Fruit fly (Drosophila melanogaster) whole organism, embryonic: ENCODE results near the gene mof.
A peak's percentile ranks its signal among the peaks of the same experiment; 100 is the strongest.

Experiments used
- Atf6 ChIP-seq: fragments of 200-800 bp; sonication (Bioruptor generic); IDR thresholded peaks from 2 replicates; pipeline ENCODE4 v1.3.6; 2022; ENCODE audit warnings: missing biosample characterization, missing genetic modification characterization
- B-H2 ChIP-seq: fragments of 200-800 bp; sonication (Bioruptor generic); optimal IDR thresholded peaks from 2 replicates; lab custom pipeline; 2018; ENCODE audit warnings: missing biosample characterization, mild to moderate bottlenecking, missing genetic modification characterization
- Blimp-1 ChIP-seq: fragments of 200-800 bp; sonication (Bioruptor generic); optimal IDR thresholded peaks from 3 replicates; lab custom pipeline; 2018; ENCODE audit warnings: missing biosample characterization, missing genetic modification characterization, mild to moderate bottlenecking, moderate library complexity, missing genetic modification reagents
- CG11398 ChIP-seq: fragments of 200-800 bp; sonication (Bioruptor generic); optimal IDR thresholded peaks from 2 replicates; lab custom pipeline; 2016; ENCODE audit warnings: missing biosample characterization, missing genetic modification characterization
- CG14667 ChIP-seq: fragments of 200-800 bp; sonication (Bioruptor generic); IDR thresholded peaks from 2 replicates; pipeline ENCODE4 v1.3.6; 2022; ENCODE audit warnings: missing biosample characterization, missing genetic modification characterization
- CG15269 ChIP-seq: fragments of 200-800 bp; sonication (Bioruptor generic); optimal IDR thresholded peaks from 2 replicates; lab custom pipeline; 2018; ENCODE audit warnings: missing biosample characterization, mild to moderate bottlenecking, missing genetic modification characterization, moderate library complexity
- CG1529 ChIP-seq: fragments of 200-800 bp; sonication (Bioruptor generic); optimal IDR thresholded peaks from 3 replicates; lab custom pipeline; 2018; ENCODE audit warnings: missing biosample characterization, missing genetic modification characterization
- CG16815 ChIP-seq: fragments of 200-800 bp; sonication (Bioruptor generic); optimal IDR thresholded peaks from 3 replicates; lab custom pipeline; 2017; ENCODE audit warnings: missing biosample characterization, mild to moderate bottlenecking, missing genetic modification characterization
- CG16863 ChIP-seq: fragments of 200-800 bp; sonication (Bioruptor generic); optimal IDR thresholded peaks from 3 replicates; lab custom pipeline; 2016; ENCODE audit warnings: missing biosample characterization, missing genetic modification characterization
- CG17328 ChIP-seq: fragments of 200-800 bp; sonication (Bioruptor generic); IDR thresholded peaks from 2 replicates; pipeline ENCODE4 v1.3.6; 2022; ENCODE audit warnings: missing biosample characterization, missing genetic modification characterization
- CG17385 ChIP-seq: fragments of 200-800 bp; sonication (Bioruptor generic); optimal IDR thresholded peaks from 3 replicates; lab custom pipeline; 2018; ENCODE audit warnings: missing biosample characterization, mild to moderate bottlenecking, missing genetic modification characterization
- CG17802 ChIP-seq: fragments of 200-800 bp; sonication (Bioruptor generic); optimal IDR thresholded peaks from 2 replicates; lab custom pipeline; 2018; ENCODE audit warnings: missing biosample characterization, mild to moderate bottlenecking, missing genetic modification characterization, moderate library complexity
- CG18011 ChIP-seq: fragments of 200-800 bp; sonication (Bioruptor generic); optimal IDR thresholded peaks from 2 replicates; lab custom pipeline; 2017; ENCODE audit warnings: missing biosample characterization, missing genetic modification characterization, mild to moderate bottlenecking, moderate library complexity, missing genotype
- CG33213 ChIP-seq: fragments of 200-800 bp; sonication (Bioruptor generic); optimal IDR thresholded peaks from 3 replicates; lab custom pipeline; 2016; ENCODE audit warnings: missing biosample characterization, missing genetic modification characterization
- CG3726 ChIP-seq: fragments of 200-800 bp; sonication (Bioruptor generic); IDR thresholded peaks from 3 replicates; pipeline ENCODE4, ENCODE4 v1.3.6; 2022; ENCODE audit warnings: missing biosample characterization, missing genetic modification characterization
- CG4424 ChIP-seq: fragments of 200-800 bp; sonication (Bioruptor generic); optimal IDR thresholded peaks from 3 replicates; lab custom pipeline; 2016; ENCODE audit warnings: missing biosample characterization, missing genetic modification characterization
- CG4854 ChIP-seq: fragments of 200-800 bp; sonication (Bioruptor generic); optimal IDR thresholded peaks from 2 replicates; lab custom pipeline; 2016; ENCODE audit warnings: missing biosample characterization, missing genetic modification characterization, inconsistent platforms
- CG6272 ChIP-seq: fragments of 200-800 bp; sonication (Bioruptor generic); IDR thresholded peaks from 2 replicates; pipeline ENCODE4 v1.3.6; 2022; ENCODE audit warnings: missing biosample characterization, missing genetic modification characterization
- CG6765 ChIP-seq: fragments of 200-800 bp; sonication (Bioruptor generic); optimal IDR thresholded peaks from 3 replicates; lab custom pipeline; 2017; ENCODE audit warnings: missing biosample characterization, mild to moderate bottlenecking, missing genetic modification characterization
- CG7556 ChIP-seq: fragments of 200-800 bp; sonication (Bioruptor generic); optimal IDR thresholded peaks from 2 replicates; lab custom pipeline; 2017; ENCODE audit warnings: missing biosample characterization, mild to moderate bottlenecking, missing genetic modification characterization
- CkIIα-i1 ChIP-seq: fragments of 200-800 bp; sonication (Bioruptor generic); IDR thresholded peaks from 2 replicates; pipeline ENCODE4 v1.3.6; 2022; ENCODE audit warnings: missing biosample characterization, missing genetic modification characterization
- Dbx ChIP-seq: fragments of 200-800 bp; sonication (Bioruptor generic); IDR thresholded peaks from 3 replicates; pipeline ENCODE4 v1.3.6; 2022; ENCODE audit warnings: missing biosample characterization, missing genetic modification characterization
- Dek ChIP-seq: fragments of 200-800 bp; sonication (Bioruptor generic); optimal IDR thresholded peaks from 3 replicates; lab custom pipeline; 2019; ENCODE audit warnings: missing biosample characterization, mild to moderate bottlenecking, missing genetic modification characterization, moderate library complexity
- Dp ChIP-seq: fragments of 200-800 bp; sonication (Bioruptor generic); optimal IDR thresholded peaks from 2 replicates; lab custom pipeline; 2018; ENCODE audit warnings: missing biosample characterization, mild to moderate bottlenecking, missing genetic modification characterization, moderate library complexity
- HLH3B ChIP-seq: fragments of 200-800 bp; sonication (Bioruptor generic); IDR thresholded peaks from 2 replicates; pipeline ENCODE4 v1.3.6; 2022; ENCODE audit warnings: missing biosample characterization, missing genetic modification characterization
- HLH4C ChIP-seq: fragments of 200-800 bp; sonication (Bioruptor generic); IDR thresholded peaks from 3 replicates; pipeline ENCODE4 v1.3.6; 2022; ENCODE audit warnings: missing biosample characterization, missing genetic modification characterization; ENCODE audit not compliant: partially characterized antibody
- HLHmδ ChIP-seq: fragments of 200-800 bp; sonication (Bioruptor generic); optimal IDR thresholded peaks from 2 replicates; lab custom pipeline; 2018; ENCODE audit warnings: missing biosample characterization, mild to moderate bottlenecking, missing genetic modification characterization, moderate library complexity
- Hmx ChIP-seq: fragments of 200-800 bp; sonication (Bioruptor generic); optimal IDR thresholded peaks from 2 replicates; lab custom pipeline; 2016; ENCODE audit warnings: missing biosample characterization, missing genetic modification characterization
- Med ChIP-seq: fragments of 200-800 bp; sonication (Bioruptor generic); peaks from one replicate; lab custom pipeline; 2016; ENCODE audit warnings: missing biosample characterization, missing genetic modification characterization, mild to moderate bottlenecking, inconsistent platforms, moderate library complexity
- PHDP ChIP-seq: fragments of 200-800 bp; sonication (Bioruptor generic); optimal IDR thresholded peaks from 3 replicates; lab custom pipeline; 2018; ENCODE audit warnings: missing biosample characterization, mild to moderate bottlenecking, missing genetic modification characterization, moderate library complexity
- Pdp1 ChIP-seq, 2 experiments: fragments of 200-800 bp; sonication (Bioruptor generic); optimal IDR thresholded peaks; 3 replicates each; lab custom pipeline; 2016; ENCODE audit warnings: missing biosample characterization in 2 of 2, missing genetic modification characterization in 2 of 2, mild to moderate bottlenecking in 1 of 2, moderate library complexity in 1 of 2
- Poxn ChIP-seq: fragments of 200-800 bp; sonication (Bioruptor generic); IDR thresholded peaks from 2 replicates; pipeline ENCODE4 v1.3.6; 2022; ENCODE audit warnings: missing biosample characterization, missing genetic modification characterization
- Six4 ChIP-seq: fragments of 200-800 bp; sonication (Bioruptor generic); optimal IDR thresholded peaks from 2 replicates; lab custom pipeline; 2016; ENCODE audit warnings: missing biosample characterization, missing genetic modification characterization
- br ChIP-seq: fragments of >200 bp; optimal IDR thresholded peaks from 2 replicates; lab custom pipeline; 2017
- chn ChIP-seq: fragments of 200-800 bp; sonication (Bioruptor generic); optimal IDR thresholded peaks from 2 replicates; lab custom pipeline; 2016; ENCODE audit warnings: missing biosample characterization, missing genetic modification characterization
- crc ChIP-seq: fragments of 200-800 bp; sonication (Bioruptor generic); optimal IDR thresholded peaks from 2 replicates; lab custom pipeline; 2016; ENCODE audit warnings: missing biosample characterization, missing genetic modification characterization
- gcm2 ChIP-seq: fragments of 200-800 bp; sonication (Bioruptor generic); optimal IDR thresholded peaks from 2 replicates; lab custom pipeline; 2016; ENCODE audit warnings: missing biosample characterization, missing genetic modification characterization
- gt ChIP-seq: fragments of 200-800 bp; sonication (Bioruptor generic); IDR thresholded peaks from 2 replicates; pipeline ENCODE4 v1.3.6; 2022; ENCODE audit warnings: missing biosample characterization, missing genetic modification characterization
- lbe ChIP-seq: fragments of 200-800 bp; sonication (Bioruptor generic); optimal IDR thresholded peaks from 2 replicates; lab custom pipeline; 2016; ENCODE audit warnings: missing biosample characterization, mild to moderate bottlenecking, missing genetic modification characterization
- nmo ChIP-seq: fragments of 200-800 bp; sonication (Bioruptor generic); optimal IDR thresholded peaks from 2 replicates; lab custom pipeline; 2018; ENCODE audit warnings: missing biosample characterization, mild to moderate bottlenecking, missing genetic modification characterization, moderate library complexity
- pan ChIP-seq, 4 experiments: fragments of >200 bp in 3 of 4; fragments of 200-800 bp in 1 of 4; sonication (Bioruptor generic) in 1 of 4; optimal IDR thresholded peaks in 3 of 4; IDR thresholded peaks in 1 of 4; 2 replicates each; pipeline versions ENCODE4 v1.3.6 to Lab custom; 2017 to 2022; ENCODE audit warnings: missing biosample characterization in 2 of 4, missing genetic modification characterization in 2 of 4, mixed read lengths in 1 of 4
- pita ChIP-seq: fragments of 200-800 bp; sonication (Bioruptor generic); optimal IDR thresholded peaks from 2 replicates; lab custom pipeline; 2017; ENCODE audit warnings: missing biosample characterization, mild to moderate bottlenecking, missing genetic modification characterization
- pzg ChIP-seq: fragments of 200-800 bp; sonication (Bioruptor generic); optimal IDR thresholded peaks from 3 replicates; lab custom pipeline; 2018; ENCODE audit warnings: missing biosample characterization, mild to moderate bottlenecking, missing genetic modification characterization, moderate library complexity
- ranshi ChIP-seq: fragments of 200-800 bp; sonication (Bioruptor generic); IDR thresholded peaks from 2 replicates; pipeline ENCODE4 v1.3.6; 2022; ENCODE audit warnings: missing biosample characterization, missing genetic modification characterization
- sens ChIP-seq: fragments of 200-800 bp; sonication (Bioruptor generic); peaks from one replicate; lab custom pipeline; 2016; ENCODE audit warnings: missing biosample characterization, missing genetic modification characterization
- seq ChIP-seq: fragments of 200-800 bp; sonication (Bioruptor generic); IDR thresholded peaks from 2 replicates; pipeline ENCODE4 v1.3.6; 2022; ENCODE audit warnings: missing biosample characterization, missing genetic modification characterization
- sim ChIP-seq: fragments of 200-800 bp; sonication (Bioruptor generic); IDR thresholded peaks from 2 replicates; pipeline ENCODE4 v1.3.6; 2022; ENCODE audit warnings: missing biosample characterization, missing genetic modification characterization
- stc ChIP-seq: fragments of 200-800 bp; sonication (Bioruptor generic); IDR thresholded peaks from 2 replicates; pipeline ENCODE4 v1.3.6; 2022; ENCODE audit warnings: missing biosample characterization, missing genetic modification characterization
- z ChIP-seq: fragments of 200-800 bp; sonication (Bioruptor generic); IDR thresholded peaks from 3 replicates; pipeline ENCODE4 v1.3.6; 2022; ENCODE audit warnings: missing biosample characterization, missing genetic modification characterization
- zen ChIP-seq: fragments of 200-800 bp; sonication (Bioruptor generic); optimal IDR thresholded peaks from 3 replicates; lab custom pipeline; 2018; ENCODE audit warnings: missing biosample characterization, mild to moderate bottlenecking, missing genetic modification characterization, moderate library complexity
- zf30C ChIP-seq: fragments of 200-800 bp; sonication (Bioruptor generic); optimal IDR thresholded peaks from 3 replicates; lab custom pipeline; 2018; ENCODE audit warnings: missing biosample characterization, mild to moderate bottlenecking, missing genetic modification characterization
- zfh1 ChIP-seq: fragments of 200-800 bp; sonication (Bioruptor generic); IDR thresholded peaks from 3 replicates; pipeline ENCODE4 v1.3.6; 2022; ENCODE audit warnings: missing biosample characterization, missing genetic modification characterization

The mof gene

dm6 chrX:5847544-5847943 is 29.1 kb downstream of the mof start (continued):
- no peak for TF ChIP-seq CG16863
- peak; percentile 36 for TF ChIP-seq CG15269 (tag; lab: Kevin White, UChicago)
- TF ChIP-seq gcm2, result no peak
- peak; percentile 49 for TF ChIP-seq sens (GFP tag; lab: Kevin White, UChicago)
- TF ChIP-seq pita (GFP tag; lab: Kevin White, UChicago), result no peak
- peak; percentile 17 for TF ChIP-seq PHDP (tag; lab: Kevin White, UChicago)
- 0 out of 2 replicates have a peak, but pooled peaks have one; percentile 23 for TF ChIP-seq ranshi (GFP tag; lab: Robert Waterston, UW)
- no peak for TF ChIP-seq Dp (GFP tag; lab: Kevin White, UChicago)
- TF ChIP-seq lbe, result no peak
- no peak for TF ChIP-seq CG11398 (GFP tag; lab: Kevin White, UChicago)
- TF ChIP-seq CG3726, result no peak
- TF ChIP-seq CG17802 (tag; lab: Kevin White, UChicago), result no peak
- TF ChIP-seq Dbx (GFP tag; lab: Robert Waterston, UW), result 0 out of 3 replicates have a peak, but pooled peaks have one; percentile 23
- TF ChIP-seq crc (GFP tag; lab: Kevin White, UChicago), result no peak
- no peak for TF ChIP-seq CG4854 (GFP tag; lab: Kevin White, UChicago)
- no peak for TF ChIP-seq B-H2
- TF ChIP-seq CG6765 (GFP tag; lab: Kevin White, UChicago), result no peak
- TF ChIP-seq Atf6, result 0 out of 2 replicates have a peak, but pooled peaks have one; percentile 29
- TF ChIP-seq zen (tag; lab: Kevin White, UChicago), result no peak
- no peak for TF ChIP-seq br (lab: Kevin White, UChicago)
- TF ChIP-seq pzg (GFP tag; lab: Kevin White, UChicago), result no peak
- TF ChIP-seq zf30C (GFP tag; lab: Kevin White, UChicago), result no peak
- peak; percentile 22 for TF ChIP-seq CG7556 (GFP tag; lab: Kevin White, UChicago)
- TF ChIP-seq CG17385, result no peak
- TF ChIP-seq CG16815 (GFP tag; lab: Kevin White, UChicago), result no peak
- TF ChIP-seq Six4 (GFP tag; lab: Kevin White, UChicago), result no peak
- TF ChIP-seq CG1529, result no peak
- no peak for TF ChIP-seq chn (GFP tag; lab: Kevin White, UChicago)
- TF ChIP-seq HLH4C, result no peak
- TF ChIP-seq stc (GFP tag; lab: Robert Waterston, UW), result no peak
- TF ChIP-seq CG4424 (GFP tag; lab: Kevin White, UChicago), result no peak
- TF ChIP-seq CG14667 (GFP tag; lab: Robert Waterston, UW), result peak; percentile 29; the same call in 1 of the 2 replicates
- no peak for TF ChIP-seq HLHmδ (GFP tag; lab: Kevin White, UChicago)
- no peak for TF ChIP-seq pan (optimal IDR thresholded peaks at IDR 0.05; lab: Kevin White, UChicago)
- TF ChIP-seq pan (GFP tag; optimal IDR thresholded peaks at IDR 0.05 in 1 of 2, IDR thresholded peaks at IDR 0.05 in 1 of 2), result peak in 1 of 2 experiments; percentile 51
- TF ChIP-seq CG17328 (GFP tag; lab: Robert Waterston, UW), result no peak
- TF ChIP-seq CG18011, result no peak
- no peak for TF ChIP-seq seq (GFP tag; lab: Robert Waterston, UW)
- TF ChIP-seq gt, result no peak
- no peak for TF ChIP-seq Poxn (GFP tag; lab: Robert Waterston, UW)
- peak; percentile 5 for TF ChIP-seq nmo (GFP tag; lab: Kevin White, UChicago)
- TF ChIP-seq CkIIα-i1, result no peak
- no peak for TF ChIP-seq Pdp1 (GFP tag; optimal IDR thresholded peaks at IDR 0.05; lab: Kevin White, UChicago)
- no peak for TF ChIP-seq CG6272
- peak; percentile 43; the same call in 1 of the 3 replicates for TF ChIP-seq zfh1 (GFP tag; lab: Robert Waterston, UW)
- TF ChIP-seq sim, result no peak
- no peak for TF ChIP-seq z (GFP tag; lab: Robert Waterston, UW)
- TF ChIP-seq Dek (tag; lab: Kevin White, UChicago), result no peak
- peak; percentile 78 for TF ChIP-seq Med
- TF ChIP-seq Hmx (GFP tag; lab: Kevin White, UChicago), result no peak
- TF ChIP-seq CG33213 (GFP tag; lab: Kevin White, UChicago), result no peak
- TF ChIP-seq HLH3B, result peak; percentile 61
- TF ChIP-seq Blimp-1, result no peak
